Fruit fly (Drosophila melanogaster): Measurements from ENCODE around the gene CG10591.

- no peak for TF ChIP-seq CG31388 (GFP tag; optimal IDR thresholded peaks at IDR 0.05)
- TF ChIP-seq klu (GFP tag; IDR thresholded peaks at IDR 0.05), result no peak
- no peak for TF ChIP-seq nerfin-2 (GFP tag; IDR thresholded peaks at IDR 0.05; ENCODE audit: partially characterized antibody)
- no peak for TF ChIP-seq seq (GFP tag; IDR thresholded peaks at IDR 0.05)
- TF ChIP-seq MBD-R2 (GFP tag; IDR thresholded peaks at IDR 0.05), result no peak
- no peak for TF ChIP-seq CG4360 (GFP tag; IDR thresholded peaks at IDR 0.05)
- TF ChIP-seq Dfd (GFP tag; optimal IDR thresholded peaks at IDR 0.05), result no peak
- TF ChIP-seq CG9437 (GFP tag; optimal IDR thresholded peaks at IDR 0.05), result no peak
- no peak for TF ChIP-seq psq (GFP tag; optimal IDR thresholded peaks at IDR 0.05)
- TF ChIP-seq Doc2 (GFP tag; IDR thresholded peaks at IDR 0.05), result no peak
- TF ChIP-seq CG14441 (GFP tag; IDR thresholded peaks at IDR 0.05), result no peak
- TF ChIP-seq vvl (GFP tag; IDR thresholded peaks at IDR 0.05), result no peak
- no peak for TF ChIP-seq CG12659 (GFP tag; optimal IDR thresholded peaks at IDR 0.05)
These were observed 43.3 kb downstream of the CG10591 start for dm6 chr3L:5556195-5556594.
